Fruit fly (Drosophila melanogaster) whole organism, prepupa: ENCODE results near the gene CG11811.

Experiments
- Sox14 ChIP-seq: fragments of 200-800 bp; sonication (Bioruptor generic); optimal IDR thresholded peaks from 3 replicates; lab custom pipeline; 2016; ENCODE audit warnings: missing biosample characterization, missing genetic modification characterization
- cyc ChIP-seq: fragments of 200-800 bp; sonication (Bioruptor generic); optimal IDR thresholded peaks from 3 replicates; lab custom pipeline; 2016; ENCODE audit warnings: missing biosample characterization, missing genetic modification characterization

DNA sequence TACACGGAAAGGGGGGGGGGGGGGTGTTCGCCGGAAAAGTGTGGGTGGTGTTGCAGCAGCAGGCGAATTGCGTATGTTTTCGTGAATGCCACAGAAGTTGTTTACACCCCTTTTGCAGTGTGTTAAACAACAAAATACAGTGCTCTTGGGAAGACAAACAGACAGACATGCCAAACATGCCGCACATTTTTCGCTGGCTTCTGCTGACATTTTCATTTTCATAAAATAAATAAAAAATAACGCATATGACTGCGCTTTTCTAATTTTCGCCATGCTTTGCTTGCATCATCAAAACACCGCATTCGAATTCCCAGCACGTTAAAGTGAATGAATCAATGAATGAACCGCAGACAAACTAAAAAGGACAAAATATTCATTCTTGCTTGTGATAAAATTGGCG is 39.6 kb upstream of the CG11811 start:
- TF ChIP-seq Sox14 (GFP tag; lab: Kevin White, UChicago), result no peak
- TF ChIP-seq cyc (GFP tag; lab: Kevin White, UChicago), result no peak
